Fruit fly (Drosophila melanogaster): ENCODE results near the gene CG14439.

dm6 chrX:6793390-6793789 lies 46.0 kb downstream of the CG14439 start:
- no peak for TF ChIP-seq CTCF (optimal IDR thresholded peaks at IDR 0.05)
- no peak for TF ChIP-seq CG8478 (optimal IDR thresholded peaks at IDR 0.05)
